Worm (Caenorhabditis elegans) whole organism, young adult: ENCODE measurements around the gene unc-62.

Experiments
- B0019.2 ChIP-seq: fragments of 200-800 bp; sonication (Bioruptor generic); conservative IDR thresholded peaks from 2 replicates; pipeline ENCODE4 v1.3.6; 2022; ENCODE audit warnings: missing genetic modification reagents, missing genetic modification characterization, missing compliant biosample characterization
- B0336.3 ChIP-seq: fragments of 200-800 bp; sonication (Bioruptor generic); IDR thresholded peaks from 2 replicates; pipeline ENCODE4 v1.3.6; 2022; ENCODE audit warnings: missing genetic modification characterization, missing compliant biosample characterization
- C06A6.2 ChIP-seq: fragments of 200-800 bp; sonication (Bioruptor generic); conservative IDR thresholded peaks from 2 replicates; pipeline ENCODE4 v1.3.6; 2022; ENCODE audit warnings: missing genetic modification characterization, missing compliant biosample characterization
- C17E4.6 ChIP-seq: fragments of 200-800 bp; sonication (Bioruptor generic); IDR thresholded peaks from 2 replicates; pipeline ENCODE4 v1.3.6; 2022; ENCODE audit warnings: missing genetic modification reagents, missing genetic modification characterization, missing compliant biosample characterization
- F39B2.1 ChIP-seq: fragments of 200-800 bp; sonication (Bioruptor generic); IDR thresholded peaks from 2 replicates; pipeline ENCODE4 v1.3.6; 2022; ENCODE audit warnings: missing genetic modification reagents, missing genetic modification characterization, missing compliant biosample characterization
- F49E8.2 ChIP-seq: sonication (generic microtip); optimal IDR thresholded peaks from 3 replicates; lab custom pipeline; 2017; ENCODE audit warnings: missing genetic modification characterization, mild to moderate bottlenecking, missing compliant biosample characterization, antibody characterized with exemption, moderate library complexity; ENCODE audit not compliant: insufficient read depth
- F57A8.1 ChIP-seq: fragments of 200-800 bp; sonication (Bioruptor generic); optimal IDR thresholded peaks from 2 replicates; lab custom pipeline; 2018; ENCODE audit warnings: mild to moderate bottlenecking, missing genetic modification characterization, moderate library complexity, missing compliant biosample characterization
- K11D2.4 ChIP-seq: fragments of 200-800 bp; sonication (Bioruptor generic); IDR thresholded peaks from 2 replicates; pipeline ENCODE4 v1.3.6; 2022; ENCODE audit warnings: missing genetic modification reagents, missing genetic modification characterization, missing compliant biosample characterization
- K12H6.12 ChIP-seq: fragments of 200-800 bp; sonication (Bioruptor generic); optimal IDR thresholded peaks from 2 replicates; lab custom pipeline; 2018; ENCODE audit warnings: mild to moderate bottlenecking, missing genetic modification characterization, missing compliant biosample characterization
- T07F8.4 ChIP-seq: sonication (generic microtip); optimal IDR thresholded peaks from 2 replicates; lab custom pipeline; 2016; ENCODE audit warnings: mild to moderate bottlenecking, missing genetic modification characterization, moderate library complexity, missing compliant biosample characterization
- Y53G8AR.9 ChIP-seq: fragments of 200-800 bp; sonication (Bioruptor generic); conservative IDR thresholded peaks from 2 replicates; pipeline ENCODE4 v1.3.6; 2022; ENCODE audit warnings: missing genetic modification reagents, missing genetic modification characterization, missing compliant biosample characterization
- Y79H2A.3 ChIP-seq: fragments of 200-800 bp; sonication (Bioruptor generic); conservative IDR thresholded peaks from 2 replicates; pipeline ENCODE4 v1.3.6; 2022; ENCODE audit warnings: missing genetic modification reagents, missing genetic modification characterization, missing compliant biosample characterization
- aptf-3 ChIP-seq: fragments of 200-800 bp; sonication (Bioruptor generic); IDR thresholded peaks from 2 replicates; pipeline ENCODE4 v1.3.6; 2022; ENCODE audit warnings: missing genetic modification characterization, missing compliant biosample characterization
- attf-6 ChIP-seq: fragments of 200-800 bp; sonication (Bioruptor generic); IDR thresholded peaks from 2 replicates; pipeline ENCODE4 v1.3.6; 2022; ENCODE audit warnings: missing genetic modification reagents, missing genetic modification characterization, missing compliant biosample characterization
- bed-2 ChIP-seq: fragments of 200-800 bp; sonication (Bioruptor generic); IDR thresholded peaks from 2 replicates; pipeline ENCODE4 v1.3.6; 2022; ENCODE audit warnings: missing genetic modification reagents, missing genetic modification characterization, missing compliant biosample characterization
- cebp-1 ChIP-seq, 2 experiments: fragments of 200-800 bp in 1 of 2; sonication (Bioruptor generic) in 1 of 2; sonication (generic microtip) in 1 of 2; IDR thresholded peaks in 1 of 2; optimal IDR thresholded peaks in 1 of 2; 2 replicates each; pipeline versions ENCODE4 v1.3.6 to Lab custom; 2017 to 2022; ENCODE audit warnings: missing compliant biosample characterization in 2 of 2, missing genetic modification characterization in 2 of 2, mild to moderate bottlenecking in 1 of 2, missing genetic modification reagents in 1 of 2, moderate library complexity in 1 of 2
- cebp-2 ChIP-seq: fragments of 200-800 bp; sonication (Bioruptor generic); IDR thresholded peaks from 2 replicates; pipeline ENCODE4 v1.3.6; 2022; ENCODE audit warnings: missing genetic modification characterization, missing compliant biosample characterization
- dox-1 ChIP-seq: fragments of 200-800 bp; sonication (Bioruptor generic); IDR thresholded peaks from 2 replicates; pipeline ENCODE4 v1.3.6; 2022; ENCODE audit warnings: missing genetic modification reagents, missing genetic modification characterization, missing compliant biosample characterization
- egl-18 ChIP-seq: fragments of 200-800 bp; sonication (Bioruptor generic); IDR thresholded peaks from 2 replicates; pipeline ENCODE4 v1.3.6; 2022; ENCODE audit warnings: missing genetic modification reagents, missing genetic modification characterization, missing compliant biosample characterization
- egl-44 ChIP-seq: fragments of 200-800 bp; sonication (Bioruptor generic); IDR thresholded peaks from 2 replicates; pipeline ENCODE4 v1.3.6; 2022; ENCODE audit warnings: missing genetic modification reagents, missing genetic modification characterization, missing compliant biosample characterization
- egrh-3 ChIP-seq: fragments of 200-800 bp; sonication (Bioruptor generic); IDR thresholded peaks from 2 replicates; pipeline ENCODE4 v1.3.6; 2022; ENCODE audit warnings: missing genetic modification reagents, missing genetic modification characterization, missing compliant biosample characterization
- gei-17 ChIP-seq: fragments of 200-800 bp; sonication (Bioruptor generic); optimal IDR thresholded peaks from 2 replicates; lab custom pipeline; 2018; ENCODE audit warnings: mild to moderate bottlenecking, missing genetic modification characterization, missing compliant biosample characterization
- hlh-12 ChIP-seq: sonication (generic microtip); optimal IDR thresholded peaks from 2 replicates; lab custom pipeline; 2016; ENCODE audit warnings: missing genetic modification characterization, missing compliant biosample characterization
- let-607 ChIP-seq, 2 experiments: fragments of 200-800 bp in 1 of 2; sonication (Bioruptor generic) in 1 of 2; sonication (generic microtip) in 1 of 2; optimal IDR thresholded peaks; 2 replicates each; lab custom pipeline; 2016 to 2018; ENCODE audit warnings: mild to moderate bottlenecking in 2 of 2, missing compliant biosample characterization in 2 of 2, missing genetic modification characterization in 2 of 2, moderate library complexity in 2 of 2, missing genotype in 1 of 2
- lin-26 ChIP-seq: fragments of 200-800 bp; sonication (Bioruptor generic); IDR thresholded peaks from 2 replicates; pipeline ENCODE4 v1.3.6; 2022; ENCODE audit warnings: missing genetic modification reagents, missing genetic modification characterization, missing compliant biosample characterization
- lin-35 ChIP-seq, 3 experiments: fragments of 150-350 bp in 2 of 3; sonication (generic microtip) in 1 of 3; optimal IDR thresholded peaks; 2 replicates each; lab custom pipeline; 2014 to 2018; ENCODE audit warnings: missing biosample characterization in 3 of 3, missing genetic modification characterization in 3 of 3, missing genetic modification reagents in 3 of 3
- lsl-1 ChIP-seq: fragments of 200-800 bp; sonication (Bioruptor generic); optimal IDR thresholded peaks from 2 replicates; lab custom pipeline; 2018; ENCODE audit warnings: mild to moderate bottlenecking, missing genetic modification characterization, moderate library complexity, missing compliant biosample characterization
- lsy-27 ChIP-seq: sonication (generic microtip); optimal IDR thresholded peaks from 2 replicates; lab custom pipeline; 2017; ENCODE audit warnings: missing genetic modification characterization, mild to moderate bottlenecking, missing compliant biosample characterization, antibody characterized with exemption, missing genotype, borderline replicate concordance; ENCODE audit not compliant: insufficient read depth
- madf-3 ChIP-seq: fragments of 200-800 bp; sonication (Bioruptor generic); IDR thresholded peaks from 2 replicates; pipeline ENCODE4 v1.3.6; 2022; ENCODE audit warnings: missing genetic modification reagents, missing genetic modification characterization, missing compliant biosample characterization
- mcd-1 ChIP-seq: fragments of 200-800 bp; sonication (Bioruptor generic); IDR thresholded peaks from 2 replicates; pipeline ENCODE4 v1.3.6; 2022; ENCODE audit warnings: missing genetic modification reagents, missing genetic modification characterization, missing compliant biosample characterization
- nfya-2 ChIP-seq: fragments of 200-800 bp; sonication (Bioruptor generic); IDR thresholded peaks from 2 replicates; pipeline ENCODE4 v1.3.6; 2022; ENCODE audit warnings: missing genetic modification reagents, missing genetic modification characterization, missing compliant biosample characterization
- nhr-120 ChIP-seq: fragments of 200-800 bp; sonication (Bioruptor generic); IDR thresholded peaks from 2 replicates; pipeline ENCODE4 v1.3.6; 2022; ENCODE audit warnings: missing genetic modification characterization, missing compliant biosample characterization
- nhr-80 ChIP-seq: sonication (generic microtip); optimal IDR thresholded peaks from 2 replicates; lab custom pipeline; 2016; ENCODE audit warnings: missing genetic modification characterization, missing compliant biosample characterization
- somi-1 ChIP-seq: fragments of 200-800 bp; sonication (Bioruptor generic); optimal IDR thresholded peaks from 2 replicates; lab custom pipeline; 2018; ENCODE audit warnings: mild to moderate bottlenecking, missing genetic modification characterization, missing compliant biosample characterization
- unc-130 ChIP-seq: sonication (generic microtip); optimal IDR thresholded peaks from 2 replicates; lab custom pipeline; 2016; ENCODE audit warnings: missing genetic modification reagents, missing genetic modification characterization, missing compliant biosample characterization
- zfh-2 ChIP-seq: fragments of 200-800 bp; sonication (Bioruptor generic); conservative IDR thresholded peaks from 2 replicates; pipeline ENCODE4 v1.3.6; 2022; ENCODE audit warnings: missing genetic modification reagents, missing genetic modification characterization, missing compliant biosample characterization
- ztf-25 ChIP-seq: fragments of 200-800 bp; sonication (Bioruptor generic); IDR thresholded peaks from 2 replicates; pipeline ENCODE4 v1.3.6; 2022; ENCODE audit warnings: missing genetic modification reagents, missing genetic modification characterization, missing compliant biosample characterization
- ztf-3 ChIP-seq: fragments of 200-800 bp; sonication (Bioruptor generic); optimal IDR thresholded peaks from 2 replicates; lab custom pipeline; 2018; ENCODE audit warnings: mild to moderate bottlenecking, missing genetic modification characterization, missing compliant biosample characterization

The unc-62 gene

DNA sequence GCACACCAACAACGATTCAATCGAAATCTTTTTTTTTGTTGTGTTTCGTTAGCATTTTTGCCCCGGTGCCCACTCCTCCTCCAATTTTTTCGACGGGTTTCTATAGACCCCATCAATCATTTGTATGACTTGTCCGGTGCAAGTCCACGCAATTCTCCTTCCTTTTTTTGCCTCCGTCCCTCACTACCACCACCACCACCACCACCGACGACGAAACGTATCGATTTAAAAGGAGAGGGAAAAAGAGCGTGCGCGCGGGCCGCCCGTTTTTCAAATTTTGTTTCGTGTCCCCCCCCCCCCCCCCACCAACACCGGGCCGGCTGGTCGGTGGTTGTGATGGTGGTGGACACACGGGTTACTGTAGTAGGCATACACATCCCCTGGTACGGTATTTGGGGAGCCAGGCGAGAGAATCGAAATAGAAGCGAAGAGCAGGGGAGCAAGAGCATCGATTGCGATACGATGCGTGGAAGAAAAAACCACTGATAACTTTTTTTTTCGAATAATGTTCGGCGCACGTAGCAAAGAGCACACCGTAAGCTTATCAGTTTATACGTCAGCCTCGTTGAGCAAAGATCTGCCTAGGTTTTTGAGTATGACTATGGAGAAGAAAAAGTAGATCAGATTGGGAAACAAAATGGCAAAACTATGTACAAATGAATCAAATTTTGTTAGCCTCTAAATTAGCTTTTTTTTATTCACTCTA, 2.0 kb upstream of the unc-62 start:
- TF ChIP-seq B0336.3 (GFP tag; lab: Robert Waterston, UW) (peak; percentile 27; the same call in 1 of the 2 replicates), B0019.2 (GFP tag; lab: Robert Waterston, UW) (no peak), nhr-80 (tag; lab: Kevin White, UChicago) (peak; percentile 71), unc-130 (GFP tag; lab: Kevin White, UChicago) (no peak), F39B2.1 (GFP tag; lab: Robert Waterston, UW) (no peak), madf-3 (GFP tag; lab: Robert Waterston, UW) (no peak), gei-17 (no peak), aptf-3 (no peak), K11D2.4 (GFP tag; lab: Robert Waterston, UW) (no peak), ztf-3 (GFP tag; lab: Kevin White, UChicago) (no peak), somi-1 (no peak), mcd-1 (GFP tag; lab: Robert Waterston, UW) (peak; percentile 26; the same call in 1 of the 2 replicates), C17E4.6 (GFP tag; lab: Robert Waterston, UW) (no peak), egl-18 (no peak), dox-1 (GFP tag; lab: Robert Waterston, UW) (peak; percentile 58), bed-2 (GFP tag; lab: Robert Waterston, UW) (no peak), hlh-12 (no peak), nhr-120 (no peak), Y53G8AR.9 (GFP tag; lab: Robert Waterston, UW) (no peak), T07F8.4 (tag; lab: Kevin White, UChicago) (no peak), cebp-2 (GFP tag; lab: Robert Waterston, UW) (0 out of 2 replicates have a peak, but pooled peaks have one; percentile 20), F49E8.2 (tag; lab: Kevin White, UChicago) (no peak), F57A8.1 (GFP tag; lab: Kevin White, UChicago) (no peak), zfh-2 (GFP tag; lab: Robert Waterston, UW) (peak; percentile 92), cebp-1 (GFP tag; IDR thresholded peaks at IDR 0.05; lab: Robert Waterston, UW) (no peak), cebp-1 (tag; optimal IDR thresholded peaks at IDR 0.05; lab: Kevin White, UChicago) (peak; percentile 37), lsy-27 (tag; lab: Kevin White, UChicago) (no peak), C06A6.2 (GFP tag; lab: Robert Waterston, UW) (no peak), egrh-3 (GFP tag; lab: Robert Waterston, UW) (peak; percentile 70; the same call in 1 of the 2 replicates), nfya-2 (GFP tag; lab: Robert Waterston, UW) (no peak), K12H6.12 (no peak), egl-44 (GFP tag; lab: Robert Waterston, UW) (0 out of 2 replicates have a peak, but pooled peaks have one; percentile 32), lin-26 (GFP tag; lab: Robert Waterston, UW) (no peak), attf-6 (GFP tag; lab: Robert Waterston, UW) (no peak), lin-35 (GFP tag; optimal IDR thresholded peaks at IDR 0.05; lab: Kevin White, UChicago) (no peak), lsl-1 (GFP tag; lab: Kevin White, UChicago) (no peak), let-607 (tag; optimal IDR thresholded peaks at IDR 0.05; lab: Kevin White, UChicago) (peak in 1 of 2 experiments; percentile 64)
- TF ChIP-seq, all 124 proteins: peak for 10

DNA sequence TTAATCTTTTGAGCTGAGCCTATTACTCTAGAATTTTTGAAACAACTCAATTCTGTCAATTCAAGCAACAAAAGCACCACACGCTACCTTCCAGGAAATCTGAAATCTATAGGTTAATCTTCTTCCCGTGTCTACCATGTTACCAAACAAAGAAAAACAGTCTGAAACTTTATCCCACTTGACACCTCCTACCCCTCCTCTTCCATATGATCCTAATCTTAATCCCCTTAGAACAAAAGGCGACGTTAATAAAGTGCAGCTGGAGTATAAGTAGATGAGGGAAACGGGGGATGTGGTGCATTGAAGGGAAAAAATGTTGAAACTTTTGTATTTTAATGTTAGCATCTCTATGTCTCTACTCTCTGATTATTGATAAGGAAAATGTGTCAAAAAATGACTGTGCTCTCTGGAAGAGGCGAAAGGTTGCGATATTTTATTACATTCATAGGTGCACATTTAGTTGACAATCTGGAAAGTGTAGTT, 1.1 kb upstream of the unc-62 start:
- TF ChIP-seq ztf-25 (GFP tag; lab: Robert Waterston, UW) = 0 out of 2 replicates have a peak, but pooled peaks have one; percentile 7
- peak; percentile 23 for TF ChIP-seq nhr-80 (tag; lab: Kevin White, UChicago)
- no peak for TF ChIP-seq Y79H2A.3 (GFP tag; lab: Robert Waterston, UW)
